Worm (Caenorhabditis elegans) whole organism, dauer: ENCODE measurements around the gene C46C2.7.

Experiments
- unc-62 ChIP-seq: sonication (generic microtip); optimal IDR thresholded peaks from 2 replicates; lab custom pipeline; 2017; ENCODE audit warnings: missing biosample characterization, missing genetic modification reagents, missing genetic modification characterization

Gene C46C2.7

DNA sequence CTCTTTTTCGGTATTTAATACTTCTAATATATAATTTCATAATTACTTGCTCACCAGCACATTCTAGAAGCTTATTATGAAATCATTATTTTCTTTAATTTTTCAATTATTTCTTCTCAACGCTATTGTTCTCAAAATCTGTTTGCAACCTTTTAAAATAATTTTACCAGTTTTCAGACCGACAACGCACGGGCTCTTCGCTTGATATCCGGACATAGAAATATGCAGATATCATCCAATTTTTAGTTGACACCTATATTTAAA lies 5.2 kb downstream of the C46C2.7 start, which contains the start of gene wnk-1:
Gene wnk-1, plus strand, starts transcription at position 165 of the 264 bp plus-strand sequence.
- no peak for TF ChIP-seq unc-62

DNA sequence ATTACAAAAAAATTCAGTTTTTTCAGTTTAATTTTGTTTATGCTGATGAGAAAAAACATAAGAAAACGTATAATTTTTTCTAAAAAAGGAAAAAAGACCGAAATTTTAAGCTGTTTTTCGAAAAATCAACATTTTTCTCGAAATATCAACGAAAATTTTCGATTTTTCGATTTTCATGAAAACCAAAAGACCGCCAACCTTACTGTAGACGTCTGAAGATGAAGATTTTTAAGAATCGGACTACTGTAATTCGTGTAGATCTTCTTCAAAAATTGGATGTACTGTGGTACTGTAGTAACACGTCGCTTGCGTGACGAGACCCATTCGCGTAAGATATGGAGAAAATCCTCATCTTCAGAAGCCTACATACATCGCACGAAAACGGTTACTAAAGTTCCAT lies 16.2 kb downstream of the C46C2.7 start:
- no peak for TF ChIP-seq unc-62

DNA sequence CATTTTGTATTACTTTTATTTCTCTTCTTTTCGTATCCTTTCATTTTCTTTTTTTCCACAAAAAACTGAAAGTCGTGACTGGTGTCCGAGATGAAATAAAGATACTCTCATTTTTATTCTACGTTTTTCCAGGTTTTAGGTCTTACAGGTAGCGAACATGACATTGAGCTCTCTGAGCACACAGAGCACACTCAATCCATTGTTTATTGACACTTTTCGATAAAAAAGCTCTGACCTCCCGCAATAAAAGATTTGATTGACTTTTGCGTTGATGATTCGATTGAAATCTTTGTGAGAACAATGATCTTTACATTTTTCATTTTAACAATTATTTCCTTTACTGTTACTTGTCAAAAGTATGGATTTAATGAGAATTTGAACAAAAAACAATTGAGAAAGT lies 17.5 kb downstream of the C46C2.7 start, which contains the start of gene C46C2.6:
Gene C46C2.6, plus strand, starts transcription at position 301 of the 400 bp plus-strand sequence.
- TF ChIP-seq unc-62, result no peak

ce11 chrIV:9214823-9215222 lies 20.2 kb downstream of the C46C2.7 start:
- TF ChIP-seq unc-62, result no peak

- TF ChIP-seq unc-62, result no peak
Measured at ce11 chrIV:9215824-9216223, 21.2 kb downstream of the C46C2.7 start.

ce11 chrIV:9216437-9216836 lies 21.8 kb downstream of the C46C2.7 start:
- no peak for TF ChIP-seq unc-62

DNA sequence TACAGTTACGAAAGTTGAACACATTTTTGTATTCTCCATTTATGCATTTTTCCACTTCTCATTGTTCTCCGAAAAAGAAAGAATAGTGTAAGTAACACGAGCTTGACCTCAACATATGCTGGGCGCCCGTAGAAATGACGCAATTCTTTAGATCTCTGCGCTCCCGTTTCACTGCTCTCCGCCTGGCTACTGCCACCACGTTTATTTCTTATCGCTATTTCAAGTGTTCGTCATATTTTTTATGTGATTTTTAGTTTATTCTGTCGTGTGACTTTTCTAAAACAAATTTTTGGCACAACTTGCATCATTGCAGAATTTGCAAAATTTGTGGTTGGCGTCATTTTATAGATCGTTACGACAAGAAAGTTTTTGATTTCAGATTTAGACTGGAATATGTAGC lies 22.3 kb downstream of the C46C2.7 start:
- no peak for TF ChIP-seq unc-62

- no peak for TF ChIP-seq unc-62
Measured at ce11 chrIV:9217426-9217825, 22.8 kb downstream of the C46C2.7 start, which contains the start of gene C46C2.2. Gene C46C2.2, plus strand, starts transcription at chrIV:9217726.

DNA sequence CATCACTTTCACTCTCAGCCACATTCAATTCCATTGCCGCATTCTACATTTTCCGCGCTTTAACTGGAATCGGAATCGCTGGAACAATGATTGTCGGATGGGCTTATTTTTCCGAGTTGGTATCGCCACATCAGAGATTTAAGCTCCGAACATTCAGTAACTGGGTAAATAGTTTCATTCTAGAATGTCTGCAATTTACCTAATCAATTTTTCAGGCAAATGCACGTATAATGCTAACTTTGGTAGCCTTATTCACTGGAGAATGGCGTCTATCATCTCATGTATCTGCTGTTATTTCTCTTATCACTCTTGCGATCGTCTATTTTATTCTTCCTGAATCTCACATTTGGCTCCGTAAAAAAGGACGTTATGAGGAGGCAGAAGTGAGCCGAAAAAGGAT lies 23.8 kb downstream of the C46C2.7 start:
- no peak for TF ChIP-seq unc-62

DNA sequence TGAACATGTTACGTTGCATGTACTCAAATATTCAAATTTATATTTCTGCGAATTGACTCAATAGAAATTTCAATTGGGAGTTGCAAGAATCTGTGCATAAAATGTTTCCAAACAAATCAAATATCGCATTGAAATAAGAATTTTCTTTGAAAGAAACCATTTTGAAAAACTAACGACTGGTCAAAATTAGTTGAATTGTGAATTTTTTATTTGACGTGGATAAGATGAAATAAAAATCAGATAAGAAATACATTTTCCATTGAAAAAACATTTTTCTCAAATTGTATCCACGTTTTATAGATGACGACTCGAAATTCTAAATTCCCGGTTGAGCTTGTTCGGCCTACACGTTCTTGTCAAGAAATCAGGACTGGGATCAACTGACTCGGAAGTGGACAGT lies 30.2 kb downstream of the C46C2.7 start, which contains the start of gene C46C2.3:
Gene C46C2.3, plus strand, starts transcription at position 301 of the 400 bp plus-strand sequence.
- TF ChIP-seq unc-62, result no peak

ce11 chrIV:9227650-9228049 lies 33.0 kb downstream of the C46C2.7 start:
- TF ChIP-seq unc-62, result no peak

DNA sequence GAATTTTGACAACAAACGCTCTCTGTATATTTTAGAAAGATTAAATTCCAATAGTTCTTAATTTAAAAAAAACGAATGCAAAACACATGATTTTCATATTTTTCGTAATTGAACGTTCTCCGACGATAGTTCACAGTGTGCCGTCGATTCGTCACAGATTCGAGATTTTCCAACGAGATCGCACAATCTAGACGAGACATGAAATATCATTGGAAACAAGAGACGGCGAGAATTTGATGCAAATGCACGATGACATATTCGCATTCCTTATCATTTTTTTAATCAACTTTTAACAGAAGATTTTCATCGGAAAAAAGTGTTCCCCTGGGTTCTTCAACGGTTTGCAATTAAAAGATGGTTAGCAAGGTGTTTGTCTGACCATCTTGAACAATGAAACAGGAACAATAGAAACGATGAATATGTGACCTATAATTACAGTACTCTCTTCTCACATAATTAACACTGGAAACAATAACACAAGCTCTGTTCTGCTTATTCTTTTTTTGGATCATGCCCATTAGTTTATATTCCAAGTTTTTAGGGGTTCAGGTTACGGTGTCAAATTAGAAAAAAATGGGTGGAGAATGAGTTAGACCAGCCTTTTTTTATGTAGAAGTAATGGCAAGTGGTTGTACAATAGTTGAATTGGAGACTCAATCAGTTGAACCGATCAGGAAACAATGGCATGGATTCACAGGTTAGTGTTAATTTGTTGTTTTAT lies 38.0 kb downstream of the C46C2.7 start, which contains the start of gene Y11D7A.3:
Gene Y11D7A.3, plus strand, starts transcription at position 671 of the 721 bp plus-strand sequence.
- no peak for TF ChIP-seq unc-62

ce11 chrIV:9239151-9239550 lies 44.5 kb downstream of the C46C2.7 start:
- no peak for TF ChIP-seq unc-62

ce11 chrIV:9243670-9244069 lies 49.0 kb downstream of the C46C2.7 start, which contains the start of gene rab-28:
Gene rab-28, minus strand, starts transcription at chrIV:9244012.
- no peak for TF ChIP-seq unc-62

- TF ChIP-seq unc-62, result no peak
Measured at ce11 chrIV:9245423-9245822, 50.8 kb downstream of the C46C2.7 start, which contains the start of gene Y11D7A.5. Gene Y11D7A.5, minus strand, starts transcription at chrIV:9245523.
